Worm (Caenorhabditis elegans): ENCODE measurements around the gene trm-2A.

The trm-2A gene

ce11 chrV:904232-904983 is at the start of gene trm-2A:
TSS of gene trm-2A (plus strand) at chrV:904963.
- TF ChIP-seq med-1 (GFP tag; optimal IDR thresholded peaks at IDR 0.05; ENCODE audit: insufficient read depth) (no peak), ztf-23 (GFP tag; IDR thresholded peaks at IDR 0.05) (0 out of 2 replicates have a peak, but pooled peaks have one; percentile 39)

ce11 chrV:854966-855365 is 49.8 kb upstream of the trm-2A start, which contains the start of gene K09C6.9:
TSS of gene K09C6.9 (minus strand) at chrV:855066.
- TF ChIP-seq ztf-23 (GFP tag; IDR thresholded peaks at IDR 0.05) (no peak), klf-2 (GFP tag; conservative IDR thresholded peaks at IDR 0.05) (no peak), ztf-29 (GFP tag; IDR thresholded peaks at IDR 0.05) (no peak), flt-1 (GFP tag; IDR thresholded peaks at IDR 0.05) (no peak), ref-1 (GFP tag; conservative IDR thresholded peaks at IDR 0.05) (no peak), T22C8.4 (GFP tag; IDR thresholded peaks at IDR 0.05) (no peak), med-1 (GFP tag; optimal IDR thresholded peaks at IDR 0.05; ENCODE audit: insufficient read depth) (no peak), cog-1 (tag; optimal IDR thresholded peaks at IDR 0.05) (no peak), tab-1 (GFP tag; IDR thresholded peaks at IDR 0.05) (no peak)

ce11 chrV:856549-856948 is 48.2 kb upstream of the trm-2A start, which contains the start of gene K09C6.2:
TSS of gene K09C6.2 (plus strand) at chrV:856849.
- TF ChIP-seq klf-2 (GFP tag; conservative IDR thresholded peaks at IDR 0.05) = no peak
- TF ChIP-seq cog-1 (tag; optimal IDR thresholded peaks at IDR 0.05) = no peak
- TF ChIP-seq ztf-29 (GFP tag; IDR thresholded peaks at IDR 0.05) = no peak

- 0 out of 2 replicates have a peak, but pooled peaks have one; percentile 49 for TF ChIP-seq flt-1 (GFP tag; IDR thresholded peaks at IDR 0.05)
- TF ChIP-seq ztf-29 (GFP tag; IDR thresholded peaks at IDR 0.05) = 0 out of 2 replicates have a peak, but pooled peaks have one; percentile 17
- TF ChIP-seq T22C8.4 (GFP tag; IDR thresholded peaks at IDR 0.05) = no peak
- no peak; the same call in 1 of the 2 replicates for TF ChIP-seq ref-1 (GFP tag; conservative IDR thresholded peaks at IDR 0.05)
Observed at ce11 chrV:858841-859456, 45.8 kb upstream of the trm-2A start.

- no peak for TF ChIP-seq cog-1 (tag; optimal IDR thresholded peaks at IDR 0.05)
- TF ChIP-seq flt-1 (GFP tag; IDR thresholded peaks at IDR 0.05) = no peak
- no peak for TF ChIP-seq klf-2 (GFP tag; conservative IDR thresholded peaks at IDR 0.05)
- no peak for TF ChIP-seq ztf-23 (GFP tag; IDR thresholded peaks at IDR 0.05)
- TF ChIP-seq ztf-29 (GFP tag; IDR thresholded peaks at IDR 0.05) = no peak
- TF ChIP-seq ref-1 (GFP tag; conservative IDR thresholded peaks at IDR 0.05) = no peak
- no peak for TF ChIP-seq tab-1 (GFP tag; IDR thresholded peaks at IDR 0.05)
- TF ChIP-seq T22C8.4 (GFP tag; IDR thresholded peaks at IDR 0.05) = no peak
- TF ChIP-seq med-1 (GFP tag; optimal IDR thresholded peaks at IDR 0.05; ENCODE audit: insufficient read depth) = no peak
Observed at ce11 chrV:866729-867128, 38.0 kb upstream of the trm-2A start, which contains the start of gene T02B11.3. TSS of gene T02B11.3 (minus strand) at chrV:866829.

ce11 chrV:871029-871428 is 33.7 kb upstream of the trm-2A start, which contains the start of gene T02B11.4:
TSS of gene T02B11.4 (minus strand) at chrV:871129.
- no peak for TF ChIP-seq tab-1 (GFP tag; IDR thresholded peaks at IDR 0.05)
- TF ChIP-seq T22C8.4 (GFP tag; IDR thresholded peaks at IDR 0.05) = no peak
- TF ChIP-seq ztf-29 (GFP tag; IDR thresholded peaks at IDR 0.05) = no peak
- no peak for TF ChIP-seq ztf-23 (GFP tag; IDR thresholded peaks at IDR 0.05)
- no peak for TF ChIP-seq med-1 (GFP tag; optimal IDR thresholded peaks at IDR 0.05; ENCODE audit: insufficient read depth)
- no peak for TF ChIP-seq cog-1 (tag; optimal IDR thresholded peaks at IDR 0.05)
- TF ChIP-seq ref-1 (GFP tag; conservative IDR thresholded peaks at IDR 0.05) = no peak
- no peak for TF ChIP-seq flt-1 (GFP tag; IDR thresholded peaks at IDR 0.05)
- no peak for TF ChIP-seq klf-2 (GFP tag; conservative IDR thresholded peaks at IDR 0.05)

- TF ChIP-seq tab-1 (GFP tag; IDR thresholded peaks at IDR 0.05) (no peak), cog-1 (tag; optimal IDR thresholded peaks at IDR 0.05) (no peak), ref-1 (GFP tag; conservative IDR thresholded peaks at IDR 0.05) (no peak), ztf-29 (GFP tag; IDR thresholded peaks at IDR 0.05) (no peak), T22C8.4 (GFP tag; IDR thresholded peaks at IDR 0.05) (no peak), klf-2 (GFP tag; conservative IDR thresholded peaks at IDR 0.05) (no peak), med-1 (GFP tag; optimal IDR thresholded peaks at IDR 0.05; ENCODE audit: insufficient read depth) (no peak), flt-1 (GFP tag; IDR thresholded peaks at IDR 0.05) (no peak), ztf-23 (GFP tag; IDR thresholded peaks at IDR 0.05) (no peak)
Observed at ce11 chrV:875945-876344, 28.8 kb upstream of the trm-2A start, which contains the start of gene T02B11.9. TSS of gene T02B11.9 (plus strand) at chrV:876245.

- no peak for TF ChIP-seq ref-1 (GFP tag; conservative IDR thresholded peaks at IDR 0.05)
- no peak for TF ChIP-seq ztf-29 (GFP tag; IDR thresholded peaks at IDR 0.05)
- no peak for TF ChIP-seq tab-1 (GFP tag; IDR thresholded peaks at IDR 0.05)
- TF ChIP-seq T22C8.4 (GFP tag; IDR thresholded peaks at IDR 0.05) = no peak
Observed at ce11 chrV:878567-878966, 26.2 kb upstream of the trm-2A start, which contains the start of gene T02B11.8. TSS of gene T02B11.8 (minus strand) at chrV:878667.

- TF ChIP-seq T22C8.4 (GFP tag; IDR thresholded peaks at IDR 0.05) (no peak), klf-2 (GFP tag; conservative IDR thresholded peaks at IDR 0.05) (no peak), ztf-23 (GFP tag; IDR thresholded peaks at IDR 0.05) (no peak)
Observed at ce11 chrV:879171-879570, 25.6 kb upstream of the trm-2A start, which contains the start of gene srg-53. TSS of gene srg-53 (plus strand) at chrV:879471.

- no peak for TF ChIP-seq ztf-29 (GFP tag; IDR thresholded peaks at IDR 0.05)
- no peak for TF ChIP-seq ref-1 (GFP tag; conservative IDR thresholded peaks at IDR 0.05)
- TF ChIP-seq ztf-23 (GFP tag; IDR thresholded peaks at IDR 0.05) = no peak
- no peak for TF ChIP-seq med-1 (GFP tag; optimal IDR thresholded peaks at IDR 0.05; ENCODE audit: insufficient read depth)
- no peak for TF ChIP-seq flt-1 (GFP tag; IDR thresholded peaks at IDR 0.05)
- TF ChIP-seq tab-1 (GFP tag; IDR thresholded peaks at IDR 0.05) = no peak
- no peak for TF ChIP-seq T22C8.4 (GFP tag; IDR thresholded peaks at IDR 0.05)
- TF ChIP-seq cog-1 (tag; optimal IDR thresholded peaks at IDR 0.05) = no peak
- no peak for TF ChIP-seq klf-2 (GFP tag; conservative IDR thresholded peaks at IDR 0.05)
Observed at ce11 chrV:884324-884723, 20.4 kb upstream of the trm-2A start, which contains the start of gene srj-38. TSS of gene srj-38 (minus strand) at chrV:884424.

Data from whole organism, midembryonic.